Fruit fly (Drosophila melanogaster): Measurements from ENCODE around the gene CG3505.

dm6 chr3R:14679381-14680111 lies 22.3 kb downstream of the CG3505 start:
- TF ChIP-seq Myc (optimal IDR thresholded peaks at IDR 0.05) (no peak), Abd-B (GFP tag; optimal IDR thresholded peaks at IDR 0.05) (no peak), psq (GFP tag; optimal IDR thresholded peaks at IDR 0.05) (no peak), Rel (GFP tag; optimal IDR thresholded peaks at IDR 0.05) (no peak), Rel (tag; optimal IDR thresholded peaks at IDR 0.05) (no peak), Dif (GFP tag; optimal IDR thresholded peaks at IDR 0.05; ENCODE audit: partially characterized antibody) (no peak), pan (optimal IDR thresholded peaks at IDR 0.05) (no peak), Jra (GFP tag; optimal IDR thresholded peaks at IDR 0.05) (no peak), HLH106 (tag; optimal IDR thresholded peaks at IDR 0.05) (no peak), h (GFP tag; optimal IDR thresholded peaks at IDR 0.05) (no peak), CrebA (GFP tag; optimal IDR thresholded peaks at IDR 0.05; ENCODE audit: borderline replicate concordance) (no peak)

All from whole organism, wandering third instar larva.